Fruit fly (Drosophila melanogaster) whole organism, prepupa: ENCODE results near the gene bc10.

Source experiments
- CG10669 ChIP-seq: fragments of 200-800 bp; sonication (Bioruptor generic); optimal IDR thresholded peaks from 3 replicates; lab custom pipeline; 2018; ENCODE audit warnings: missing biosample characterization, mild to moderate bottlenecking, missing genetic modification characterization, moderate library complexity
- CG11294 ChIP-seq: fragments of 200-800 bp; sonication (Bioruptor generic); IDR thresholded peaks from 2 replicates; pipeline ENCODE4 v1.3.6; 2022; ENCODE audit warnings: missing biosample characterization, missing genetic modification characterization
- CG11762 ChIP-seq: fragments of 200-800 bp; sonication (Bioruptor generic); optimal IDR thresholded peaks from 3 replicates; lab custom pipeline; 2016; ENCODE audit warnings: missing biosample characterization, missing genetic modification characterization; ENCODE audit not compliant: insufficient read depth
- CG6163 ChIP-seq: fragments of 200-800 bp; sonication (Bioruptor generic); IDR thresholded peaks from 3 replicates; pipeline ENCODE4 v1.3.6; 2022; ENCODE audit warnings: missing biosample characterization, missing genetic modification characterization
- CG6854 ChIP-seq: fragments of 200-800 bp; sonication (Bioruptor generic); optimal IDR thresholded peaks from 2 replicates; lab custom pipeline; 2017; ENCODE audit warnings: missing biosample characterization, mild to moderate bottlenecking, missing genetic modification characterization
- CG7368 ChIP-seq: fragments of 200-800 bp; sonication (Bioruptor generic); optimal IDR thresholded peaks from 3 replicates; lab custom pipeline; 2016; ENCODE audit warnings: missing biosample characterization, missing genetic modification characterization
- Gug ChIP-seq: fragments of 200-800 bp; sonication (Bioruptor generic); IDR thresholded peaks from 2 replicates; pipeline ENCODE4 v1.3.6; 2022; ENCODE audit warnings: missing biosample characterization, missing genetic modification characterization
- Hr39 ChIP-seq: fragments of 200-800 bp; sonication (Bioruptor generic); optimal IDR thresholded peaks from 2 replicates; lab custom pipeline; 2016; ENCODE audit warnings: missing biosample characterization, missing genetic modification characterization
- Lpt ChIP-seq: fragments of 200-800 bp; sonication (Bioruptor generic); optimal IDR thresholded peaks from 3 replicates; lab custom pipeline; 2016; ENCODE audit warnings: missing biosample characterization, missing genetic modification characterization
- Met ChIP-seq: fragments of 200-800 bp; sonication (Bioruptor generic); optimal IDR thresholded peaks from 3 replicates; lab custom pipeline; 2016; ENCODE audit warnings: missing biosample characterization, missing genetic modification characterization
- Smox ChIP-seq: fragments of 200-800 bp; sonication (Bioruptor generic); optimal IDR thresholded peaks from 3 replicates; lab custom pipeline; 2016; ENCODE audit warnings: missing biosample characterization, missing genetic modification characterization
- Sox102F ChIP-seq: fragments of 200-800 bp; sonication (Bioruptor generic); optimal IDR thresholded peaks from 2 replicates; lab custom pipeline; 2016; ENCODE audit warnings: missing biosample characterization, mild to moderate bottlenecking, missing genetic modification characterization
- fkh ChIP-seq: fragments of 200-800 bp; sonication (Bioruptor generic); optimal IDR thresholded peaks from 3 replicates; lab custom pipeline; 2017; ENCODE audit warnings: missing biosample characterization, mild to moderate bottlenecking, missing genetic modification characterization, moderate library complexity
- salr ChIP-seq, 2 experiments: fragments of 200-800 bp; sonication (Bioruptor generic); optimal IDR thresholded peaks; 3 replicates each; lab custom pipeline; 2016 to 2018; ENCODE audit warnings: missing biosample characterization in 2 of 2, missing genetic modification characterization in 2 of 2, mild to moderate bottlenecking in 1 of 2

DNA sequence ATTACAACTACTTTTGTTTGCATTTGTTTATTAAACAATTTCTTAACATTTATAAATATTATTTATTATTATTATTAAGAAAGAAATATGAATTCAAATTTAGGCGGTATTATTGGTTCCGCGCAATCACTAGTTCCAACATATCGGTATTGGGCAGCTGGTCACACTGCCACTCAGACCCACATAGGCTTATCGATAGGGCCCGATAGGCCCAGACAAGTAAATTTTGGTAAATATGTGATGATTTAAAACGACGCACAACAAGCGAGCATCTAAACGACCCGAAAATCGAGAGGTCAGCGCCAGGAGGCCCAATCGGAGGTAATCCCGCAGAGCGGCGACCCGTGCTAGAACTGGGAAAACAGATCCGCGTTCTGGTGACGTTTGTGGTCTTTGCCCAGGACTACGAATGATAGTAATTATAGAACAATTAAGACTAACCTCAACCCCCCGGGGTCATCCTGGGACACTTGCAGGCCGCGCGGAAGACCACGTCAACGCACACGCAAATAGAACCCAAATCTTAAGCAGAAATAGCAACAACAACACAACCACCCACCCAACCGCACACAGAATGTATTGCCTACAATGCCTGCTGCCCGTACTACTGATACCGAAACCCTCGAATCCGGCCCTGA, at the start of gene bc10:
- no peak for TF ChIP-seq CG11762
- no peak for TF ChIP-seq Gug
- no peak for TF ChIP-seq CG11294 (GFP tag; lab: Robert Waterston, UW)
- no peak for TF ChIP-seq salr (GFP tag; optimal IDR thresholded peaks at IDR 0.05; lab: Kevin White, UChicago)
- TF ChIP-seq CG7368 (GFP tag; lab: Kevin White, UChicago) = no peak
- TF ChIP-seq Sox102F = no peak
- TF ChIP-seq Lpt (GFP tag; lab: Kevin White, UChicago) = no peak
- peak; percentile 37 for TF ChIP-seq fkh
- no peak for TF ChIP-seq CG6854
- TF ChIP-seq CG10669 (GFP tag; lab: Kevin White, UChicago) = no peak
- no peak for TF ChIP-seq Met (GFP tag; lab: Kevin White, UChicago)
- TF ChIP-seq CG6163 (GFP tag; lab: Robert Waterston, UW) = no peak
- TF ChIP-seq Smox = no peak
- TF ChIP-seq Hr39 (GFP tag; lab: Kevin White, UChicago) = no peak
